Fruit fly (Drosophila melanogaster) whole organism, embryonic: Measurements from ENCODE around the gene Tep1.

Experiments used
- Aef1 ChIP-seq: fragments of 200-800 bp; sonication (Bioruptor generic); IDR thresholded peaks from 3 replicates; pipeline ENCODE4 v1.3.6; 2022; ENCODE audit warnings: missing biosample characterization, missing genetic modification characterization
- Blimp-1 ChIP-seq: fragments of 200-800 bp; sonication (Bioruptor generic); optimal IDR thresholded peaks from 3 replicates; lab custom pipeline; 2018; ENCODE audit warnings: missing biosample characterization, missing genetic modification characterization, mild to moderate bottlenecking, moderate library complexity, missing genetic modification reagents
- Bteb2 ChIP-seq: fragments of 200-800 bp; sonication (Bioruptor generic); optimal IDR thresholded peaks from 2 replicates; lab custom pipeline; 2016; ENCODE audit warnings: missing biosample characterization, missing genetic modification characterization
- CG10431 ChIP-seq: fragments of 200-800 bp; sonication (Bioruptor generic); optimal IDR thresholded peaks from 3 replicates; lab custom pipeline; 2018; ENCODE audit warnings: missing biosample characterization, mild to moderate bottlenecking, missing genetic modification characterization
- CG12659 ChIP-seq: fragments of 200-800 bp; sonication (Bioruptor generic); optimal IDR thresholded peaks from 3 replicates; lab custom pipeline; 2017; ENCODE audit warnings: mild to moderate bottlenecking, missing biosample characterization, missing genetic modification reagents, missing genetic modification characterization
- CG12769 ChIP-seq: fragments of 200-800 bp; sonication (Bioruptor generic); optimal IDR thresholded peaks from 2 replicates; lab custom pipeline; 2019; ENCODE audit warnings: missing biosample characterization, mild to moderate bottlenecking, missing genetic modification characterization, moderate library complexity
- CG15269 ChIP-seq: fragments of 200-800 bp; sonication (Bioruptor generic); optimal IDR thresholded peaks from 2 replicates; lab custom pipeline; 2018; ENCODE audit warnings: missing biosample characterization, mild to moderate bottlenecking, missing genetic modification characterization, moderate library complexity
- CG16813 ChIP-seq: fragments of 200-800 bp; sonication (Bioruptor generic); IDR thresholded peaks from 3 replicates; pipeline ENCODE4 v1.3.6; 2022; ENCODE audit warnings: missing biosample characterization, missing genetic modification characterization; ENCODE audit not compliant: partially characterized antibody
- CG18764 ChIP-seq: fragments of 200-800 bp; sonication (Bioruptor generic); optimal IDR thresholded peaks from 3 replicates; lab custom pipeline; 2016; ENCODE audit warnings: missing biosample characterization, missing genetic modification characterization
- CG3065 ChIP-seq: fragments of 200-800 bp; sonication (Bioruptor generic); optimal IDR thresholded peaks from 2 replicates; lab custom pipeline; 2016; ENCODE audit warnings: missing biosample characterization, missing genetic modification characterization
- CG33557 ChIP-seq: fragments of 200-800 bp; sonication (Bioruptor generic); optimal IDR thresholded peaks from 2 replicates; lab custom pipeline; 2019; ENCODE audit warnings: missing biosample characterization, mild to moderate bottlenecking, missing genetic modification characterization, moderate library complexity
- CG34376 ChIP-seq: fragments of 200-800 bp; sonication (Bioruptor generic); optimal IDR thresholded peaks from 2 replicates; lab custom pipeline; 2018; ENCODE audit warnings: missing biosample characterization, mild to moderate bottlenecking, missing genetic modification characterization
- CG42726 ChIP-seq: fragments of 200-800 bp; sonication (Bioruptor generic); IDR thresholded peaks from 2 replicates; pipeline ENCODE4 v1.3.6; 2022; ENCODE audit warnings: missing biosample characterization, missing genetic modification characterization; ENCODE audit not compliant: partially characterized antibody
- CG4360 ChIP-seq: fragments of 200-800 bp; sonication (Bioruptor generic); IDR thresholded peaks from 2 replicates; pipeline ENCODE4 v1.3.6; 2022; ENCODE audit warnings: missing biosample characterization, missing genetic modification characterization
- CG4404 ChIP-seq: fragments of 200-800 bp; sonication (Bioruptor generic); IDR thresholded peaks from 2 replicates; pipeline ENCODE4 v1.3.6; 2022; ENCODE audit warnings: missing biosample characterization, missing genetic modification characterization
- CG4854 ChIP-seq: fragments of 200-800 bp; sonication (Bioruptor generic); optimal IDR thresholded peaks from 2 replicates; lab custom pipeline; 2016; ENCODE audit warnings: missing biosample characterization, missing genetic modification characterization, inconsistent platforms
- CG8924 ChIP-seq: fragments of 200-800 bp; optimal IDR thresholded peaks from 3 replicates; lab custom pipeline; 2019; ENCODE audit warnings: missing biosample characterization, mild to moderate bottlenecking, missing genetic modification characterization, moderate library complexity
- Camta ChIP-seq: fragments of 200-800 bp; sonication (Bioruptor generic); optimal IDR thresholded peaks from 2 replicates; lab custom pipeline; 2016; ENCODE audit warnings: missing biosample characterization, missing genetic modification characterization
- D19A ChIP-seq: fragments of 200-800 bp; optimal IDR thresholded peaks from 3 replicates; lab custom pipeline; 2019; ENCODE audit warnings: missing biosample characterization, mild to moderate bottlenecking, missing genetic modification characterization, moderate library complexity
- Deaf1 ChIP-seq: fragments of 200-800 bp; optimal IDR thresholded peaks from 3 replicates; lab custom pipeline; 2019; ENCODE audit warnings: missing biosample characterization, mild to moderate bottlenecking, missing genetic modification characterization, moderate library complexity
- Dref ChIP-seq: fragments of 200-800 bp; sonication (Bioruptor generic); IDR thresholded peaks from 2 replicates; pipeline ENCODE4 v1.3.6; 2022; ENCODE audit warnings: missing biosample characterization, missing genetic modification characterization
- E2f2 ChIP-seq: fragments of 200-800 bp; sonication (Bioruptor generic); IDR thresholded peaks from 2 replicates; pipeline ENCODE4 v1.3.6; 2022; ENCODE audit warnings: missing biosample characterization, missing genetic modification characterization
- Eip74EF ChIP-seq, 2 experiments: fragments of 200-800 bp in 1 of 2; fragments of >200 bp in 1 of 2; sonication (Bioruptor generic) in 1 of 2; optimal IDR thresholded peaks; 2 replicates each; lab custom pipeline; 2017 to 2019; ENCODE audit warnings: missing biosample characterization in 2 of 2, missing genetic modification characterization in 2 of 2, mild to moderate bottlenecking in 1 of 2, moderate library complexity in 1 of 2
- Fer2 ChIP-seq: fragments of 200-800 bp; sonication (Bioruptor generic); optimal IDR thresholded peaks from 2 replicates; lab custom pipeline; 2018; ENCODE audit warnings: missing biosample characterization, mild to moderate bottlenecking, missing genetic modification characterization, moderate library complexity
- HmgZ ChIP-seq: fragments of 200-800 bp; sonication (Bioruptor generic); optimal IDR thresholded peaks from 2 replicates; lab custom pipeline; 2018; ENCODE audit warnings: missing biosample characterization, mild to moderate bottlenecking, missing genetic modification characterization
- abd-A ChIP-seq: fragments of 200-800 bp; sonication (Bioruptor generic); optimal IDR thresholded peaks from 3 replicates; lab custom pipeline; 2019; ENCODE audit warnings: missing biosample characterization, mild to moderate bottlenecking, missing genetic modification characterization, moderate library complexity
- ac ChIP-seq: fragments of 200-800 bp; sonication (Bioruptor generic); optimal IDR thresholded peaks from 3 replicates; lab custom pipeline; 2017; ENCODE audit warnings: missing biosample characterization, mild to moderate bottlenecking, missing genetic modification characterization
- aop ChIP-seq: fragments of 200-800 bp; sonication (Bioruptor generic); IDR thresholded peaks from 2 replicates; pipeline ENCODE4 v1.3.6; 2022; ENCODE audit warnings: missing biosample characterization, missing genetic modification characterization
- ato ChIP-seq: fragments of 200-800 bp; sonication (Bioruptor generic); IDR thresholded peaks from 2 replicates; pipeline ENCODE4 v1.3.6; 2022; ENCODE audit warnings: missing biosample characterization, missing genetic modification characterization; ENCODE audit not compliant: partially characterized antibody
- br ChIP-seq: fragments of >200 bp; optimal IDR thresholded peaks from 2 replicates; lab custom pipeline; 2017
- bsh ChIP-seq, 2 experiments: fragments of 200-800 bp; sonication (Bioruptor generic); optimal IDR thresholded peaks; 2 replicates each; lab custom pipeline; 2017 to 2018; ENCODE audit warnings: mild to moderate bottlenecking in 2 of 2, missing biosample characterization in 2 of 2, missing genetic modification characterization in 2 of 2, moderate library complexity in 1 of 2
- chinmo ChIP-seq: fragments of 200-800 bp; sonication (Bioruptor generic); IDR thresholded peaks from 4 replicates; pipeline ENCODE4 v1.3.6; 2022; ENCODE audit warnings: missing biosample characterization, missing genetic modification characterization; ENCODE audit not compliant: partially characterized antibody
- chm ChIP-seq: fragments of 200-800 bp; sonication (Bioruptor generic); IDR thresholded peaks from 2 replicates; pipeline ENCODE4 v1.3.6; 2022; ENCODE audit warnings: missing biosample characterization, missing genetic modification characterization
- chn ChIP-seq: fragments of 200-800 bp; sonication (Bioruptor generic); optimal IDR thresholded peaks from 2 replicates; lab custom pipeline; 2016; ENCODE audit warnings: missing biosample characterization, missing genetic modification characterization
- cwo ChIP-seq: fragments of 200-800 bp; sonication (Bioruptor generic); optimal IDR thresholded peaks from 3 replicates; lab custom pipeline; 2017; ENCODE audit warnings: missing biosample characterization, missing genetic modification characterization, mild to moderate bottlenecking, moderate library complexity, missing genetic modification reagents
- dmrt99B ChIP-seq: fragments of 200-800 bp; sonication (Bioruptor generic); optimal IDR thresholded peaks from 2 replicates; lab custom pipeline; 2018; ENCODE audit warnings: missing biosample characterization, mild to moderate bottlenecking, missing genetic modification characterization, moderate library complexity
- exex ChIP-seq: fragments of 200-800 bp; sonication (Bioruptor generic); optimal IDR thresholded peaks from 4 replicates; lab custom pipeline; 2018; ENCODE audit warnings: missing biosample characterization, mild to moderate bottlenecking, missing genetic modification characterization, moderate library complexity
- gro ChIP-seq: fragments of 200-800 bp; sonication (Bioruptor generic); optimal IDR thresholded peaks from 2 replicates; lab custom pipeline; 2016; ENCODE audit warnings: missing biosample characterization, missing genetic modification characterization
- gsb ChIP-seq: fragments of 200-800 bp; sonication (Bioruptor generic); IDR thresholded peaks from 2 replicates; pipeline ENCODE4 v1.3.6; 2022; ENCODE audit warnings: missing biosample characterization, missing genetic modification characterization
- h ChIP-seq: fragments of >200 bp; optimal IDR thresholded peaks from 2 replicates; lab custom pipeline; 2017
- hbn ChIP-seq: fragments of 200-800 bp; sonication (Bioruptor generic); IDR thresholded peaks from 2 replicates; pipeline ENCODE4 v1.3.6; 2022; ENCODE audit warnings: missing biosample characterization, missing genetic modification characterization; ENCODE audit not compliant: partially characterized antibody
- her ChIP-seq: fragments of 200-800 bp; sonication (Bioruptor generic); optimal IDR thresholded peaks from 2 replicates; lab custom pipeline; 2016; ENCODE audit warnings: missing biosample characterization, missing genetic modification characterization
- hth ChIP-seq: fragments of >200 bp; optimal IDR thresholded peaks from 2 replicates; lab custom pipeline; 2017; ENCODE audit warnings: inconsistent platforms
- lbe ChIP-seq: fragments of 200-800 bp; sonication (Bioruptor generic); optimal IDR thresholded peaks from 2 replicates; lab custom pipeline; 2016; ENCODE audit warnings: missing biosample characterization, mild to moderate bottlenecking, missing genetic modification characterization
- odd ChIP-seq: fragments of 200-800 bp; sonication (Bioruptor generic); optimal IDR thresholded peaks from 2 replicates; lab custom pipeline; 2017; ENCODE audit warnings: missing biosample characterization, mild to moderate bottlenecking, missing genetic modification characterization
- pzg ChIP-seq: fragments of 200-800 bp; sonication (Bioruptor generic); optimal IDR thresholded peaks from 3 replicates; lab custom pipeline; 2018; ENCODE audit warnings: missing biosample characterization, mild to moderate bottlenecking, missing genetic modification characterization, moderate library complexity
- sd ChIP-seq: fragments of 200-800 bp; sonication (Bioruptor generic); optimal IDR thresholded peaks from 3 replicates; lab custom pipeline; 2018; ENCODE audit warnings: missing biosample characterization, mild to moderate bottlenecking, missing genetic modification characterization, moderate library complexity
- slou ChIP-seq: fragments of 200-800 bp; sonication (Bioruptor generic); optimal IDR thresholded peaks from 3 replicates; lab custom pipeline; 2016; ENCODE audit warnings: missing biosample characterization, missing genetic modification characterization
- so ChIP-seq: fragments of 200-800 bp; sonication (Bioruptor generic); IDR thresholded peaks from 3 replicates; pipeline ENCODE4 v1.3.6; 2022; ENCODE audit warnings: missing biosample characterization, missing genetic modification characterization
- trh ChIP-seq: fragments of 200-800 bp; sonication (Bioruptor generic); optimal IDR thresholded peaks from 2 replicates; lab custom pipeline; 2016; ENCODE audit warnings: missing biosample characterization, missing genetic modification characterization
- zf30C ChIP-seq: fragments of 200-800 bp; sonication (Bioruptor generic); optimal IDR thresholded peaks from 3 replicates; lab custom pipeline; 2018; ENCODE audit warnings: missing biosample characterization, mild to moderate bottlenecking, missing genetic modification characterization

Gene Tep1

dm6 chr2L:15913674-15914037 is 20.0 kb upstream of the Tep1 start (continued):
- no peak for TF ChIP-seq ac (GFP tag; lab: Kevin White, UChicago)
- peak; percentile 69 for TF ChIP-seq cwo (GFP tag; lab: Kevin White, UChicago)
- TF ChIP-seq E2f2 (GFP tag; lab: Robert Waterston, UW), result no peak
- TF ChIP-seq trh (GFP tag; lab: Kevin White, UChicago), result no peak
- TF ChIP-seq h (lab: Kevin White, UChicago), result no peak
- TF ChIP-seq Camta (GFP tag; lab: Kevin White, UChicago), result no peak
- TF ChIP-seq hth (lab: Kevin White, UChicago), result no peak
- TF ChIP-seq CG18764 (GFP tag; lab: Kevin White, UChicago), result no peak
- TF ChIP-seq CG4360 (GFP tag; lab: Robert Waterston, UW), result no peak
- 0 out of 2 replicates have a peak, but pooled peaks have one; percentile 30 for TF ChIP-seq hbn (GFP tag; lab: Robert Waterston, UW)
- TF ChIP-seq so (GFP tag; lab: Robert Waterston, UW), result peak; percentile 22; the same call in 1 of the 3 replicates
- no peak for TF ChIP-seq odd (GFP tag; lab: Kevin White, UChicago)
- no peak for TF ChIP-seq D19A (tag; lab: Kevin White, UChicago)
- TF ChIP-seq abd-A, result peak; percentile 86
- TF ChIP-seq dmrt99B (tag; lab: Kevin White, UChicago), result no peak
- TF ChIP-seq HmgZ (tag; lab: Kevin White, UChicago), result no peak
- TF ChIP-seq gro, result no peak
- no peak for TF ChIP-seq Eip74EF (GFP tag; optimal IDR thresholded peaks at IDR 0.05; lab: Kevin White, UChicago)
- TF ChIP-seq exex (tag; lab: Kevin White, UChicago), result peak; percentile 24
- TF ChIP-seq Bteb2 (GFP tag; lab: Kevin White, UChicago), result no peak
- peak; percentile 83 for TF ChIP-seq Deaf1 (tag; lab: Kevin White, UChicago)
- TF ChIP-seq CG4404 (GFP tag; lab: Robert Waterston, UW), result no peak
- no peak for TF ChIP-seq zf30C (GFP tag; lab: Kevin White, UChicago)
- TF ChIP-seq chn (GFP tag; lab: Kevin White, UChicago), result no peak
- no peak for TF ChIP-seq pzg (GFP tag; lab: Kevin White, UChicago)
- TF ChIP-seq Dref (GFP tag; lab: Robert Waterston, UW), result no peak
- no peak for TF ChIP-seq bsh (GFP tag; optimal IDR thresholded peaks at IDR 0.05; lab: Kevin White, UChicago)
- TF ChIP-seq CG12769 (tag; lab: Kevin White, UChicago), result no peak
- TF ChIP-seq gsb, result no peak
- TF ChIP-seq ato (GFP tag; lab: Robert Waterston, UW), result no peak
- no peak for TF ChIP-seq slou (GFP tag; lab: Kevin White, UChicago)
- no peak for TF ChIP-seq CG33557 (GFP tag; lab: Kevin White, UChicago)
- no peak for TF ChIP-seq CG10431 (GFP tag; lab: Kevin White, UChicago)
- TF ChIP-seq br (lab: Kevin White, UChicago), result no peak
- no peak for TF ChIP-seq aop (GFP tag; lab: Robert Waterston, UW)
- TF ChIP-seq CG12659, result no peak
- TF ChIP-seq Blimp-1, result peak; percentile 44
- TF ChIP-seq CG3065 (GFP tag; lab: Kevin White, UChicago), result no peak
- TF ChIP-seq CG16813 (GFP tag; lab: Robert Waterston, UW), result no peak
- no peak for TF ChIP-seq CG15269 (tag; lab: Kevin White, UChicago)
- TF ChIP-seq chinmo (GFP tag; lab: Robert Waterston, UW), result peak; percentile 89; the same call in 2 of the 4 replicates
- no peak for TF ChIP-seq Fer2 (tag; lab: Kevin White, UChicago)
- no peak for TF ChIP-seq CG4854 (GFP tag; lab: Kevin White, UChicago)
- 0 out of 2 replicates have a peak, but pooled peaks have one; percentile 50 for TF ChIP-seq chm (GFP tag; lab: Robert Waterston, UW)
- TF ChIP-seq CG42726 (GFP tag; lab: Robert Waterston, UW), result no peak
- peak; percentile 81 for TF ChIP-seq CG34376 (GFP tag; lab: Kevin White, UChicago)
- TF ChIP-seq her (GFP tag; lab: Kevin White, UChicago), result no peak
- peak; percentile 55 for TF ChIP-seq sd
- no peak for TF ChIP-seq lbe (GFP tag; lab: Kevin White, UChicago)
- TF ChIP-seq Aef1, result peak; percentile 11; the same call in 1 of the 3 replicates
- peak; percentile 91 for TF ChIP-seq CG8924
